Worm (Caenorhabditis elegans) whole organism, L4 larva: ENCODE results near the gene C08F8.15.
"Not testable (repeated sequence)": the region's sequence is repeated elsewhere in the genome, so short reads cannot be mapped to it uniquely, and the experiment has no call there.

ENCODE experiments used
- F10B5.3 ChIP-seq: sonication (generic microtip); optimal IDR thresholded peaks from 2 replicates; lab custom pipeline; 2016; ENCODE audit warnings: mild to moderate bottlenecking, missing genetic modification characterization, missing compliant biosample characterization
- F37D6.2 ChIP-seq: sonication (generic microtip); optimal IDR thresholded peaks from 2 replicates; lab custom pipeline; 2016; ENCODE audit warnings: mild to moderate bottlenecking, missing genetic modification characterization, missing compliant biosample characterization
- T26A8.4 ChIP-seq: fragments of 200-800 bp; sonication (Bioruptor generic); IDR thresholded peaks from 2 replicates; pipeline ENCODE4 v1.3.6; 2022; ENCODE audit warnings: missing genetic modification characterization, missing compliant biosample characterization
- ZK546.5 ChIP-seq, 2 experiments: sonication (generic microtip); optimal IDR thresholded peaks; 2 replicates each; lab custom pipeline; 2017; ENCODE audit warnings: missing biosample characterization in 2 of 2, missing genetic modification characterization in 2 of 2
- aha-1 ChIP-seq: fragments of 150-350 bp; peaks from one replicate; lab custom pipeline; 2014; ENCODE audit warnings: missing biosample characterization, missing genetic modification characterization
- ama-1 ChIP-seq: fragments of 150-350 bp; optimal IDR thresholded peaks from 2 replicates; lab custom pipeline; 2014; ENCODE audit warnings: inconsistent platforms, mixed read lengths
- ceh-20 ChIP-seq: fragments of 200-800 bp; sonication (Bioruptor generic); IDR thresholded peaks from 2 replicates; pipeline ENCODE4 v1.3.6; 2022; ENCODE audit warnings: missing genetic modification reagents, missing genetic modification characterization, missing compliant biosample characterization
- ceh-28 ChIP-seq: fragments of 150-350 bp; optimal IDR thresholded peaks from 2 replicates; lab custom pipeline; 2014; ENCODE audit warnings: missing biosample characterization, missing genetic modification reagents, missing genetic modification characterization
- ces-1 ChIP-seq: fragments of 150-350 bp; sonication (generic microtip); optimal IDR thresholded peaks from 4 replicates; lab custom pipeline; 2014; ENCODE audit warnings: missing biosample characterization, missing genetic modification reagents, missing genetic modification characterization
- daf-16 ChIP-seq, 3 experiments: sonication (generic microtip); optimal IDR thresholded peaks; 2 replicates each; lab custom pipeline; 2016 to 2017; ENCODE audit warnings: missing genetic modification characterization in 3 of 3, missing genetic modification reagents in 3 of 3, mild to moderate bottlenecking in 2 of 3, missing compliant biosample characterization in 2 of 3, missing biosample characterization in 1 of 3, moderate library complexity in 1 of 3
- dpl-1 ChIP-seq: fragments of 150-350 bp; optimal IDR thresholded peaks from 2 replicates; lab custom pipeline; 2014; ENCODE audit warnings: missing biosample characterization, missing genetic modification reagents, missing genetic modification characterization
- fos-1 ChIP-seq: fragments of 150-350 bp; optimal IDR thresholded peaks from 2 replicates; lab custom pipeline; 2014; ENCODE audit warnings: missing biosample characterization, missing genetic modification characterization
- hif-1 ChIP-seq, 2 experiments: sonication (generic microtip); optimal IDR thresholded peaks; 2 replicates each; lab custom pipeline; 2016 to 2017; ENCODE audit warnings: missing compliant biosample characterization in 2 of 2, missing genetic modification characterization in 2 of 2, missing genetic modification reagents in 2 of 2, missing genotype in 2 of 2, mild to moderate bottlenecking in 1 of 2
- hmg-1.1 ChIP-seq: fragments of 200-800 bp; sonication (Bioruptor generic); IDR thresholded peaks from 2 replicates; pipeline ENCODE4 v1.3.6; 2022; ENCODE audit warnings: missing genetic modification reagents, missing genetic modification characterization, missing compliant biosample characterization
- lin-1 ChIP-seq: fragments of 200-800 bp; sonication (Bioruptor generic); IDR thresholded peaks from 2 replicates; pipeline ENCODE4 v1.3.6; 2022; ENCODE audit warnings: missing genetic modification reagents, missing genetic modification characterization, missing compliant biosample characterization
- lin-13 ChIP-seq: fragments of 150-350 bp; optimal IDR thresholded peaks from 2 replicates; lab custom pipeline; 2014; ENCODE audit warnings: missing biosample characterization, missing genetic modification reagents, missing genetic modification characterization
- lin-15B ChIP-seq: fragments of 150-350 bp; sonication (generic microtip); optimal IDR thresholded peaks from 3 replicates; lab custom pipeline; 2014; ENCODE audit warnings: missing biosample characterization, missing genetic modification characterization
- lsy-2 ChIP-seq, 2 experiments: fragments of 150-350 bp in 1 of 2; sonication (generic microtip) in 1 of 2; optimal IDR thresholded peaks; 2 replicates each; lab custom pipeline; 2014 to 2017; ENCODE audit warnings: missing biosample characterization in 2 of 2, missing genetic modification characterization in 2 of 2
- madf-9 ChIP-seq: fragments of 200-800 bp; sonication (Bioruptor generic); conservative IDR thresholded peaks from 2 replicates; pipeline ENCODE4 v1.3.6; 2022; ENCODE audit warnings: missing genetic modification reagents, missing genetic modification characterization, missing compliant biosample characterization
- mdl-1 ChIP-seq, 2 experiments: fragments of 150-350 bp in 1 of 2; sonication (generic microtip) in 1 of 2; optimal IDR thresholded peaks; 2 replicates each; lab custom pipeline; 2014 to 2017; ENCODE audit warnings: missing biosample characterization in 2 of 2, missing genetic modification characterization in 2 of 2
- mdt-29 ChIP-seq: fragments of 200-800 bp; sonication (Bioruptor generic); IDR thresholded peaks from 2 replicates; pipeline ENCODE4 v1.3.6; 2022; ENCODE audit warnings: missing genetic modification reagents, missing genetic modification characterization, missing compliant biosample characterization
- mep-1 ChIP-seq: fragments of 150-350 bp; sonication (generic microtip); optimal IDR thresholded peaks from 3 replicates; lab custom pipeline; 2014; ENCODE audit warnings: missing biosample characterization, missing genetic modification characterization
- mes-2 ChIP-seq: sonication (generic microtip); optimal IDR thresholded peaks from 2 replicates; lab custom pipeline; 2016; ENCODE audit warnings: missing genotype, mild to moderate bottlenecking, missing genetic modification characterization, missing compliant biosample characterization; ENCODE audit not compliant: poor library complexity, severe bottlenecking
- mxl-3 ChIP-seq: fragments of 200-800 bp; sonication (Bioruptor generic); optimal IDR thresholded peaks from 2 replicates; lab custom pipeline; 2018; ENCODE audit warnings: mild to moderate bottlenecking, missing genetic modification characterization, missing compliant biosample characterization
- nhr-10 ChIP-seq: fragments of 150-350 bp; optimal IDR thresholded peaks from 2 replicates; lab custom pipeline; 2014; ENCODE audit warnings: missing biosample characterization, missing genetic modification characterization
- nhr-111 ChIP-seq: fragments of 200-800 bp; sonication (Bioruptor generic); optimal IDR thresholded peaks from 2 replicates; lab custom pipeline; 2018; ENCODE audit warnings: mild to moderate bottlenecking, missing genetic modification characterization, missing compliant biosample characterization
- nhr-237 ChIP-seq: sonication (generic microtip); optimal IDR thresholded peaks from 2 replicates; lab custom pipeline; 2017; ENCODE audit warnings: missing biosample characterization, missing genetic modification characterization
- nhr-48 ChIP-seq: sonication (generic microtip); optimal IDR thresholded peaks from 2 replicates; lab custom pipeline; 2016; ENCODE audit warnings: mild to moderate bottlenecking, missing genetic modification characterization, missing compliant biosample characterization
- nhr-76 ChIP-seq: fragments of 150-350 bp; optimal IDR thresholded peaks from 2 replicates; lab custom pipeline; 2014; ENCODE audit warnings: missing biosample characterization, missing genetic modification characterization
- nhr-77 ChIP-seq: fragments of 150-350 bp; optimal IDR thresholded peaks from 2 replicates; lab custom pipeline; 2014; ENCODE audit warnings: missing biosample characterization, missing genetic modification characterization
- php-3 ChIP-seq: fragments of 200-800 bp; sonication (Bioruptor generic); IDR thresholded peaks from 2 replicates; pipeline ENCODE4 v1.3.6; 2022; ENCODE audit warnings: missing genetic modification reagents, missing genetic modification characterization, missing compliant biosample characterization
- set-16 ChIP-seq: fragments of 200-800 bp; sonication (Bioruptor generic); IDR thresholded peaks from 2 replicates; pipeline ENCODE4 v1.3.6; 2022; ENCODE audit warnings: missing genetic modification reagents, missing genetic modification characterization, missing compliant biosample characterization
- snpc-4 ChIP-seq: fragments of 150-350 bp; optimal IDR thresholded peaks from 2 replicates; lab custom pipeline; 2014; ENCODE audit warnings: missing biosample characterization, missing genetic modification characterization
- unc-39 ChIP-seq: sonication (generic microtip); optimal IDR thresholded peaks from 2 replicates; lab custom pipeline; 2017; ENCODE audit warnings: missing biosample characterization, missing genetic modification characterization
- unc-62 ChIP-seq, 3 experiments: fragments of 150-350 bp in 1 of 3; sonication (generic microtip); optimal IDR thresholded peaks in 2 of 3; peaks in 1 of 3; 1 replicate in 1 of 3; 2 replicates in 2 of 3; lab custom pipeline; 2014 to 2017; ENCODE audit warnings: missing biosample characterization in 3 of 3, missing genetic modification characterization in 3 of 3, missing genetic modification reagents in 3 of 3, missing genotype in 1 of 3
- zag-1 ChIP-seq: fragments of 150-350 bp; optimal IDR thresholded peaks from 2 replicates; lab custom pipeline; 2014; ENCODE audit warnings: missing biosample characterization, missing genetic modification characterization
- zfp-2 ChIP-seq: sonication (generic microtip); optimal IDR thresholded peaks from 2 replicates; lab custom pipeline; 2016; ENCODE audit warnings: mild to moderate bottlenecking, missing genetic modification characterization, missing compliant biosample characterization
- zfp-3 ChIP-seq: fragments of 200-800 bp; sonication (Bioruptor generic); conservative IDR thresholded peaks from 2 replicates; pipeline ENCODE4 v1.3.6; 2022; ENCODE audit warnings: missing genetic modification reagents, missing genetic modification characterization, missing compliant biosample characterization
- zip-2 ChIP-seq: fragments of 150-350 bp; optimal IDR thresholded peaks from 2 replicates; lab custom pipeline; 2014; ENCODE audit warnings: missing biosample characterization, missing genetic modification characterization
- ztf-7 ChIP-seq: fragments of 150-350 bp; optimal IDR thresholded peaks from 2 replicates; lab custom pipeline; 2014; ENCODE audit warnings: missing biosample characterization, missing genetic modification characterization

The C08F8.15 gene

DNA sequence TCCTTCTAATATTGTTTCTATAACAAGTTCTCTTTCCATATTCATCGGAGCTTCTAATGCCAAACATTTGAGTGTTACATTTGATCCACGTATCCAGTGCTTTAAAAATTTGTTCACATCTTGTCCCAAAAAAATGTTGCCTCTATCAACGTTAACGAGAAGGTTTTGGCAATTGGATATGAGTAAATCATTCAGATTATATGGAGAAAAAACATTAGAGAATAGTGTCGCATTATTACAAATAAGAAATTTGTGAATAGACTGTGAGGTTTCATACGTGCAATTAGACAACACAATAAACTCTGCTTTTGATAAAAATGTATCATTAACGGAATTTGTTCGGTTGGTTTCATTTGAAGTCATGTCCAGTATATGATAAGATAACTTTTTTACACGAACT lies 721 bp downstream of the C08F8.15 start, which contains the start of gene mboa-4:
TSS of gene mboa-4 (minus strand) at position 101 of the 400 bp plus-strand sequence.
- TF ChIP-seq F37D6.2 (tag; lab: Kevin White, UChicago) (no peak), ztf-7 (no peak)

DNA sequence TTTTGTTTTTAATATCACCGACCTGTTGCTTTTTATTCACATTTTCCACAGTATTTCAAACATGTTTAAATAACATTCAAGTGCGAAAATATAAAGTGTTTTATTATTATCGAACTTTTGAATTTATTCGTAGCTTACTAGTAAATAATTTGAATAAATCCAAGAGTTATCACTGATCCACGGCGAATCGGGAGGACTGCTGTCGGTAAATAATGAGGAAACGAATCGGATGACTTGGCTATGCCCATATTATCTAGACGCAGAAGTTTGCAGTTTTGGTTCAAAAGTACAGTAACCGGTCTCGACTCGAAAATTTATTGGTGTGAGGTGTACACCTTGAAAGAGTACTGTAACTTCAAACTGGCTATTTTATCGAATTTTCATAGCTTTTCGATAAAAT lies 4.1 kb downstream of the C08F8.15 start:
- TF ChIP-seq mdt-29 = no peak

DNA sequence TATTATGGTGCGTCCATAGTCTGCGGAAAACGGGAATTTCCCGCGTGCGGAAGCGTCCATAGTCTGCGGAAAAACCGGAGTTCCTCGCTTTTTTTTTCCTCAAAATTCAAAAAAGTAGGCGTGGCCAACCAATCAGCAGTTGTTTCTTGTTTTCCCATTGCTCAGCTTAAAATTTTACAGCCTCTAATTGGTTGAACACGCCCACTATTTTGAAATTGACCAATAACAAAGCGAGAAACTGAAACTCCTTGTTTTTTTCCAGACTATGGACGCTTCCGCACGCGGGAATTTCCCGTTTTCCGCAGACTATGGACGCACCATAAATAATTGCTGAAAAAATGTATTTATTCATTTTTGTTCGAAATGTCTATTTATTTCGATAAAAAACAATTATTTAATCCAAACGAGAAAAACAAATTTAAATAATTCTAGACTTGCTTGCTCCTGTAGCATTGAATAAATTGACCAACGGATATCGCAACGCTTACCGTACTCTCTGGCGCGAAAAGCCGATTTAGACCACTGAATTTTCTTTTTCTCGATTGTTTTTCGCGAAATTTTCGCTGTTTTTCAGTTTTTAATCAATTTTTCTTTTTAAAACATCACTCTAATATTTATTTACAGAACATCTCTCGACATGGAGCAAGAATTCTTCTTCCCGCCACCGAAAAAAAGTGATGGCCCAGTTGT lies 6.0 kb downstream of the C08F8.15 start, which contains the start of gene C08F8.3:
TSS of gene C08F8.3 (plus strand) at position 620 of the 690 bp plus-strand sequence.
- not testable (repeated sequence) for TF ChIP-seq php-3; unc-39; nhr-48 (tag; lab: Kevin White, UChicago)

DNA sequence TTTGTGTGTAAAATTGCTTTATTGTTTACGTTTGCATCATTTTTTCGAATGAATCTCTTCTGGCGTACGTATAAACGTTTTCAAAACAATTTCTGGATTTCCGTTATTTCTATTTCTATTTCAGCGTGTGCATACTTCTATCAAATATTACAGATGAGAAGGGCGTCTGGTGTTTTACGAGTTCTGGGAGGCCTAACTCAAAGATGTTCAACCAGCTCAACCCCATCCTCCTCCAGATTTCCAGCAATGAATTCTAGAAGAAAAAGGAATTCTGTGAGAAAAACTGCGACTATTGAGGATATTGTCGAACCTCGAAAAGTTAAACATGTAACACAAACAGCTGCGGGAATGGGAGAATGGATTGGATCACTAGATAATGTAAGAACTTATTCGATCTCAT lies 9.8 kb downstream of the C08F8.15 start, which contains the start of gene C08F8.2:
TSS of gene C08F8.2 (plus strand) at position 154 of the 400 bp plus-strand sequence.
- TF ChIP-seq zfp-3 = 0 out of 2 replicates have a peak, but pooled peaks have one; percentile 59
- peak; percentile 67 for TF ChIP-seq ama-1 (lab: Kevin White, UChicago)
- no peak for TF ChIP-seq lin-15B (tag; lab: Kevin White, UChicago)
- no peak for TF ChIP-seq fos-1
- TF ChIP-seq unc-62 (GFP tag; optimal IDR thresholded peaks at IDR 0.05 in 1 of 2; lab: Kevin White, UChicago) = peak in 1 of 2 experiments; percentile 25
- TF ChIP-seq unc-62 (tag; optimal IDR thresholded peaks at IDR 0.05; lab: Kevin White, UChicago) = no peak

DNA sequence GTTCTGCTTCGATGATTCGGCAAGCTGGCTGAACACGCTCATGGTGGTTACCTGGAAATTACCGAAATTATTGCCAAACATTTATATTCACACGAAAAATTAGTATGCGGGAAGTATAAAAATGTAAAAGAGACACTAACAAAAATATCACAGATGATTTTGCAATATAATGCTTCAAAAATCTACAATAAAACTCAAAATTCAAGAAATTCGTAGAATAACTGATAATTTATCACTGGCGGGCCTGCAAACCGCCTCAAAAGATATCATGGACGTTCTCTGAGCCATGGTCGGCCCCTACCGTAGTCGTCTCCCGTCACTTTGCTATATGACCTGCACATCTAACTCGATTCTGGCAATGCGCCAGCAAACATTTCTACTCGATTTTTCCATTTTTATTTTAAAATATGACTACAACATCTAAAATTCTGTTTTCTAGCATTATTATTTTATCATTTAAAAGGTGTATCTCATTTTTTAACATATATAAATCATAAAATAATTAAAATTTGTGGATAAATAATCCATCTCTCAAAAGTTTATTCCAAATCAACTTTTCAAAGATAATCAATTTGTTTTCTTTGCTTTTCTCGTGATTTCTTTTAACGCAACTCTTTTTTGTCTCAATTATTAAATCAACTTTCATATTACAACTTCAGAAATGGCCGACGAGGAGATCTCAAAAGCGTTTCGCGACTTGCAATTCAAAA lies 11.0 kb downstream of the C08F8.15 start, which contains the start of the genes F01G4.6 and pfd-1:
TSS of gene F01G4.6 (minus strand) at position 51 of the 710 bp plus-strand sequence.
TSS of gene pfd-1 (plus strand) at position 660 of the 710 bp plus-strand sequence.
- peak; percentile 87 for TF ChIP-seq hmg-1.1 (GFP tag; lab: Robert Waterston, UW)
- peak in 1 of 2 experiments; percentile 61 for TF ChIP-seq daf-16 (GFP tag; optimal IDR thresholded peaks at IDR 0.05; lab: Kevin White, UChicago)
- peak; percentile 70 for TF ChIP-seq daf-16 (tag; optimal IDR thresholded peaks at IDR 0.05; lab: Kevin White, UChicago)
- TF ChIP-seq mep-1 (tag; lab: Kevin White, UChicago) = peak; percentile 96
- TF ChIP-seq mes-2 = peak; percentile 93
- peak; percentile 89 for TF ChIP-seq T26A8.4 (GFP tag; lab: Robert Waterston, UW)
- peak; percentile 33 for TF ChIP-seq F10B5.3
- peak; percentile 89 for TF ChIP-seq ceh-20 (GFP tag; lab: Robert Waterston, UW)
- peak; percentile 48 for TF ChIP-seq mxl-3 (GFP tag; lab: Kevin White, UChicago)
- TF ChIP-seq nhr-237 (tag; lab: Kevin White, UChicago) = no peak
- peak; percentile 97 for TF ChIP-seq zfp-2
- peak; percentile 90 for TF ChIP-seq lin-1 (GFP tag; lab: Robert Waterston, UW)
- TF ChIP-seq snpc-4 (tag; lab: Kevin White, UChicago) = no peak
- no peak for TF ChIP-seq nhr-10 (tag; lab: Kevin White, UChicago)
- peak; percentile 24 for TF ChIP-seq ces-1 (GFP tag; lab: Kevin White, UChicago)
- peak; percentile 42 for TF ChIP-seq zip-2 (tag; lab: Kevin White, UChicago)
- peak; percentile 94 for TF ChIP-seq nhr-77 (tag; lab: Kevin White, UChicago)
- TF ChIP-seq lin-13 (GFP tag; lab: Kevin White, UChicago) = peak; percentile 85
- TF ChIP-seq unc-62 (GFP tag; optimal IDR thresholded peaks at IDR 0.05 in 1 of 2; lab: Kevin White, UChicago) = peak in 1 of 2 experiments; percentile 21
- no peak for TF ChIP-seq unc-62 (tag; optimal IDR thresholded peaks at IDR 0.05; lab: Kevin White, UChicago)
- peak in 1 of 2 experiments; percentile 60 for TF ChIP-seq mdl-1 (tag; optimal IDR thresholded peaks at IDR 0.05; lab: Kevin White, UChicago)
- no peak for TF ChIP-seq nhr-111 (GFP tag; lab: Kevin White, UChicago)
- peak; percentile 93 for TF ChIP-seq aha-1 (tag; lab: Kevin White, UChicago)
- peak; percentile 53 for TF ChIP-seq nhr-76 (tag; lab: Kevin White, UChicago)
- TF ChIP-seq hif-1 (tag; optimal IDR thresholded peaks at IDR 0.05; lab: Kevin White, UChicago) = peak; percentile 29 to 89
- no peak for TF ChIP-seq madf-9 (GFP tag; lab: Robert Waterston, UW)
- peak; percentile 65 for TF ChIP-seq zfp-3
- TF ChIP-seq zag-1 (tag; lab: Kevin White, UChicago) = peak; percentile 84
- peak; percentile 88 for TF ChIP-seq dpl-1
- no peak for TF ChIP-seq ceh-28 (tag; lab: Kevin White, UChicago)
- peak; percentile 96 to 99 for TF ChIP-seq lsy-2 (tag; optimal IDR thresholded peaks at IDR 0.05; lab: Kevin White, UChicago)
- TF ChIP-seq set-16 (GFP tag; lab: Robert Waterston, UW) = peak; percentile 18; the same call in 1 of the 2 replicates
- TF ChIP-seq ZK546.5 (tag; optimal IDR thresholded peaks at IDR 0.05; lab: Kevin White, UChicago) = peak; percentile 99
